Worm (Caenorhabditis elegans) whole organism, late embryonic: Measurements from ENCODE around the gene Y39H10B.2.

ENCODE experiments used
- ama-1 ChIP-seq: fragments of 150-350 bp; optimal IDR thresholded peaks from 2 replicates; lab custom pipeline; 2014
- ceh-22 ChIP-seq: sonication (generic microtip); optimal IDR thresholded peaks from 2 replicates; lab custom pipeline; 2017; ENCODE audit warnings: missing biosample characterization, missing genetic modification characterization
- ceh-31 ChIP-seq: sonication (generic microtip); optimal IDR thresholded peaks from 2 replicates; lab custom pipeline; 2016; ENCODE audit warnings: missing genetic modification characterization, missing compliant biosample characterization
- ceh-34 ChIP-seq: sonication (generic microtip); optimal IDR thresholded peaks from 2 replicates; lab custom pipeline; 2016; ENCODE audit warnings: mild to moderate bottlenecking, missing genetic modification characterization, missing compliant biosample characterization
- dve-1 ChIP-seq: sonication (generic microtip); optimal IDR thresholded peaks from 2 replicates; lab custom pipeline; 2017; ENCODE audit warnings: antibody characterized with exemption, mild to moderate bottlenecking, missing genetic modification characterization, missing compliant biosample characterization
- elt-2 ChIP-seq: sonication (generic microtip); optimal IDR thresholded peaks from 2 replicates; lab custom pipeline; 2016; ENCODE audit warnings: missing genetic modification reagents, missing genetic modification characterization, missing compliant biosample characterization
- fkh-6 ChIP-seq: sonication (generic microtip); optimal IDR thresholded peaks from 2 replicates; lab custom pipeline; 2016; ENCODE audit warnings: missing genetic modification characterization, missing compliant biosample characterization
- nhr-11 ChIP-seq: fragments of 150-350 bp; optimal IDR thresholded peaks from 2 replicates; lab custom pipeline; 2014; ENCODE audit warnings: missing biosample characterization, missing genetic modification characterization
- pha-2 ChIP-seq: sonication (generic microtip); optimal IDR thresholded peaks from 2 replicates; lab custom pipeline; 2017; ENCODE audit warnings: mild to moderate bottlenecking, missing genetic modification characterization, missing compliant biosample characterization
- pha-4 ChIP-seq: fragments of 150-350 bp; optimal IDR thresholded peaks from 2 replicates; lab custom pipeline; 2018; ENCODE audit warnings: missing biosample characterization, missing genetic modification reagents, missing genetic modification characterization
- pqm-1 ChIP-seq: sonication (generic microtip); optimal IDR thresholded peaks from 2 replicates; lab custom pipeline; 2016; ENCODE audit warnings: missing genetic modification characterization, missing compliant biosample characterization
- rnt-1 ChIP-seq: sonication (generic microtip); optimal IDR thresholded peaks from 2 replicates; lab custom pipeline; 2016; ENCODE audit warnings: missing genetic modification characterization, missing compliant biosample characterization

DNA sequence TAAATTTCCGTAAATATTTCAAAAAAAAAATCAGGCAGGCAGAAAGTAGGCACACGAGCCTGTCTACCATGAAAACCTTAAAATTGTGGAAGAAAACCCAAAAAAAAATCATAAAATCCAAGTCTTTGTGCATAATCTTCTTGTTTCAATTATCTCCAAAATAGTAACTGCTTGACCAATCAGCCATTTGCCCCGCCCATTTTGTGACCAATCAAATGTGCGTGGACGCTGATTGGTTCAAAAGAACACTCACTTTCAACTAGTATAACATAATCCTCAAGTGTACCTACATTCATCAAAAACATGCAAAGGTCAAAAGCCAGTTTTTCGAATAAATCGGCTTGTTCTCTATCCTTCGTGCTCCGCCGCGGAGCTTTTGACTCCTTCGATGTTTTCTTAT is 9.9 kb downstream of the Y39H10B.2 start:
- TF ChIP-seq pha-4 (tag; lab: Kevin White, UChicago) (no peak), ceh-34 (no peak), pha-2 (no peak), ama-1 (lab: Kevin White, UChicago) (no peak), elt-2 (tag; lab: Kevin White, UChicago) (no peak), dve-1 (tag; lab: Kevin White, UChicago) (no peak), ceh-22 (tag; lab: Kevin White, UChicago) (no peak), rnt-1 (tag; lab: Kevin White, UChicago) (no peak), nhr-11 (tag; lab: Kevin White, UChicago) (no peak), pqm-1 (no peak), fkh-6 (no peak), ceh-31 (tag; lab: Kevin White, UChicago) (no peak)
